Worm (Caenorhabditis elegans): ENCODE data around the gene pyr-1.

DNA sequence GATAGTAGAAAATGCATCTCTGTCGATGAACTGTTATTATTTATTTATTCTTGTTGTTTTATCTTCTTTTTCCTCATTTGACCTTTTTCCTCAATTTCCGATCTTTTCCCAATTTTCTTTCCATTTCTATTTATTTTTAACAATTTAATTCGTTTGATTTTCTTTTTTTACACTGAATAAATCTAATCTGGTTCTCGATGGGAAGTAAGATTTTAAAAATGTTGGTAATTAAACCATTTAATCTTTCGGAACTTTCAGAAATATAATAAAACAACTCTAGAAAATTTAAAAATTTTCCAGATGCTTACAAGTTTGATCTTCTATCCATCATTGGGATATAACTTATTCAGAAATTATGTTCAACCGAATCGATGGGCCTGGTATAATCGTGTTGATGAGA, 44.4 kb upstream of the pyr-1 start, which contains the start of gene F28C6.8:
- TF ChIP-seq ZK546.5 (tag; optimal IDR thresholded peaks at IDR 0.05) = no peak
- TF ChIP-seq nhr-43 (tag; optimal IDR thresholded peaks at IDR 0.05; ENCODE audit: poor library complexity, severe bottlenecking) = no peak
- TF ChIP-seq nhr-76 (tag; optimal IDR thresholded peaks at IDR 0.05) = no peak
